Worm (Caenorhabditis elegans) whole organism, L4 larva: Measurements from ENCODE around the gene K01A12.2.

Experiments used
- F37D6.2 ChIP-seq: sonication (generic microtip); optimal IDR thresholded peaks from 2 replicates; lab custom pipeline; 2016; ENCODE audit warnings: mild to moderate bottlenecking, missing genetic modification characterization, missing compliant biosample characterization
- ama-1 ChIP-seq: fragments of 150-350 bp; optimal IDR thresholded peaks from 2 replicates; lab custom pipeline; 2014; ENCODE audit warnings: inconsistent platforms, mixed read lengths
- jun-1 ChIP-seq: fragments of 150-350 bp; optimal IDR thresholded peaks from 2 replicates; lab custom pipeline; 2014; ENCODE audit warnings: missing biosample characterization, missing genetic modification reagents, missing genetic modification characterization
- nhr-77 ChIP-seq: fragments of 150-350 bp; optimal IDR thresholded peaks from 2 replicates; lab custom pipeline; 2014; ENCODE audit warnings: missing biosample characterization, missing genetic modification characterization
- zfp-3 ChIP-seq: fragments of 200-800 bp; sonication (Bioruptor generic); conservative IDR thresholded peaks from 2 replicates; pipeline ENCODE4 v1.3.6; 2022; ENCODE audit warnings: missing genetic modification reagents, missing genetic modification characterization, missing compliant biosample characterization

- no peak for TF ChIP-seq nhr-77 (tag; lab: Kevin White, UChicago)
- no peak for TF ChIP-seq jun-1 (tag; lab: Kevin White, UChicago)
- no peak for TF ChIP-seq ama-1
- TF ChIP-seq zfp-3 (GFP tag; lab: Robert Waterston, UW), result no peak
- no peak for TF ChIP-seq F37D6.2 (tag; lab: Kevin White, UChicago)
Measured at ce11 chrX:8612278-8612677, 875 bp upstream of the K01A12.2 start.
